Worm (Caenorhabditis elegans): ENCODE measurements around the gene srsx-2.
"Not testable (repeated sequence)": the region's sequence is repeated elsewhere in the genome, so short reads cannot be mapped to it uniquely, and the experiment has no call there.

srsx-2 gene

ce11 chrV:17414951-17415350, 23.3 kb downstream of the srsx-2 start, which contains the start of gene T27C5.12:
TSS of gene T27C5.12 (plus strand) at chrV:17415251.
- TF ChIP-seq pag-3 (tag; optimal IDR thresholded peaks at IDR 0.05; ENCODE audit: borderline replicate concordance, insufficient read depth) (no peak), mef-2 (tag; optimal IDR thresholded peaks at IDR 0.05) (no peak), sptf-1 (tag; optimal IDR thresholded peaks at IDR 0.05) (no peak), ces-1 (GFP tag; optimal IDR thresholded peaks at IDR 0.05) (no peak), sox-4 (tag; optimal IDR thresholded peaks at IDR 0.05) (no peak), ets-5 (GFP tag; IDR thresholded peaks at IDR 0.05) (no peak), skn-1 (tag; optimal IDR thresholded peaks at IDR 0.05) (no peak), lin-13 (GFP tag; optimal IDR thresholded peaks at IDR 0.05) (no peak), aly-2 (tag; optimal IDR thresholded peaks at IDR 0.05) (no peak)

- not testable (repeated sequence) for TF ChIP-seq nhr-84, F16B12.6, swsn-7 (tag; optimal IDR thresholded peaks at IDR 0.05)
Observed at ce11 chrV:17409955-17410354, 28.3 kb downstream of the srsx-2 start, which contains the start of gene srh-132. TSS of gene srh-132 (plus strand) at chrV:17410255.

ce11 chrV:17395374-17395773, 42.8 kb downstream of the srsx-2 start, which contains the start of gene srh-120:
TSS of gene srh-120 (plus strand) at chrV:17395674.
- TF ChIP-seq efl-3 (GFP tag; optimal IDR thresholded peaks at IDR 0.05) = no peak
- no peak for TF ChIP-seq efl-1 (optimal IDR thresholded peaks at IDR 0.05)
- TF ChIP-seq efl-1 (GFP tag; optimal IDR thresholded peaks at IDR 0.05 in 1 of 2) = peak in 1 of 2 experiments; percentile 39

All from whole organism, L1 larva.